Fruit fly (Drosophila melanogaster) Kc167 (cell line): Measurements from ENCODE around the gene MSAmiP.

Experiments
- Myc ChIP-seq: fragments of >200 bp; optimal IDR thresholded peaks from 2 replicates; lab custom pipeline; 2017; ENCODE audit warnings: missing external identifiers
- Sin3A ChIP-seq: fragments of >200 bp; optimal IDR thresholded peaks from 2 replicates; lab custom pipeline; 2018; ENCODE audit warnings: missing external identifiers
- h ChIP-seq: fragments of >200 bp; optimal IDR thresholded peaks from 3 replicates; lab custom pipeline; 2018; ENCODE audit warnings: missing external identifiers
- insv ChIP-seq: fragments of >200 bp; optimal IDR thresholded peaks from 3 replicates; lab custom pipeline; 2018; ENCODE audit warnings: missing external identifiers
- psq ChIP-seq: fragments of >200 bp; optimal IDR thresholded peaks from 2 replicates; lab custom pipeline; 2017; ENCODE audit warnings: missing external identifiers
- ttk ChIP-seq: sonication (Bioruptor generic); optimal IDR thresholded peaks from 2 replicates; lab custom pipeline; 2017; ENCODE audit warnings: missing external identifiers

Gene MSAmiP

DNA sequence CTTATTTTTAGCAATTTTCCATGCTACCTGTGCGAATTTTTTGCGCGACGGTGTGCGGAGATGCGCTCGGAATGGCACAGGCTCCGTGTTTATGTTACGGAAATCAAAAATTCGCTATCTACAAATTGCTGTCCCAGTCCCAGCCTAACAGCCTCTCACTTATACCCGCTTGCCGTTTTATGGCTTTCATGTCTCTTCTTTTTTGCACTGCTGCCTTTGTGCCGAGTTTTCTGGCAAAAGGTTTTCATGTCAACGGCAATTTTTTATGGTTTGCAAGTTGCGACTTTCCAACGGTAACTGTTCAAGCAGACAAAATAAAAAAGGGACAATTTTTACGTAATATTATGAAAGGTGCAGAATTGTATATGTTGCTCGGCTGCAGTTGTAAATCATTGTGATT is 85.2 kb downstream of the MSAmiP start:
- TF ChIP-seq h (lab: Kevin White, UChicago): no peak
- no peak for TF ChIP-seq psq (lab: Kevin White, UChicago)
- no peak for TF ChIP-seq Myc (lab: Kevin White, UChicago)
- TF ChIP-seq insv (lab: Kevin White, UChicago): no peak
- TF ChIP-seq ttk (lab: Kevin White, UChicago): no peak
- no peak for TF ChIP-seq Sin3A (lab: Kevin White, UChicago)

DNA sequence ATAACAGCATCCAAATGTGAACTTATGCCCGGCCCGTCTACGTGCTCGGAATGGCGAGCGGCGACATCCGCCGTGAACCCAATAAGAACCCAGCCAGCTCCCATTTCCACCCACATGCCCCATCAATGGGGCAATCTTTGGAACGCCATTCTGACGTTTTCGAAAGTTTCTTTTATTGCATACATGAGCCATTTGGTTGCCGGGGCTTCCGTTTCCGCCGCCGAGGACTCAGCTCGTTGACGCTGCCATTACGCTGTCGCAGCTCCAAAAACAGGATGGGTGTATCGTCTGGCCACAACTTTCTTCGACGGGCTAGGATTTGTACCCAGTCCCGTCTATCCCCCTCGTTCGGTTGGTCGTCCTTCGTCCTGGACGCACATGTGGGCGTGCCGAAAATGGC is 90.0 kb downstream of the MSAmiP start:
- TF ChIP-seq psq (lab: Kevin White, UChicago) (no peak), ttk (lab: Kevin White, UChicago) (no peak), h (lab: Kevin White, UChicago) (no peak), Myc (lab: Kevin White, UChicago) (no peak), insv (lab: Kevin White, UChicago) (no peak)

- TF ChIP-seq h (lab: Kevin White, UChicago) (no peak), ttk (lab: Kevin White, UChicago) (no peak), psq (lab: Kevin White, UChicago) (no peak)
Measured at dm6 chr3R:16804086-16804485, 92.0 kb downstream of the MSAmiP start.

DNA sequence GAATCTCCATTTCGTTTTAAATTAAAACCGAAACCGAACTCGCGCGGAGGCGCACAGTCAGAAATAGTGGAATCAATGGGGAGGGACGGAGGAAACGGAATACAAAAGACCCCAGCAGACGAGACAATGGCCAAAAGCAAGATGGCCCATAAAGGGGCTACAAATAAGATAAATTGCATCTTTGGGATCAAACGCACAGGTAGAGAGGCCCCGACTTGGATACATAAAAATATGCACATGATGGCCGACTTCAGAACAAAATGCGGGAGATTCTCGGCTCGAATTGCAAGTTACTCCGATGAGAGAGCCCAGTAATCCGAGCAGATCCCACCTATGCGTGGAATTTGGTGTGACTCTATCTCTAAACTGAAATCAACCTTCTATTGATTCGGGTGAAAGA is 94.7 kb downstream of the MSAmiP start:
- TF ChIP-seq Sin3A (lab: Kevin White, UChicago) (no peak), Myc (lab: Kevin White, UChicago) (no peak), insv (lab: Kevin White, UChicago) (no peak), h (lab: Kevin White, UChicago) (no peak), psq (lab: Kevin White, UChicago) (no peak), ttk (lab: Kevin White, UChicago) (no peak)

- TF ChIP-seq psq (lab: Kevin White, UChicago) (no peak), h (lab: Kevin White, UChicago) (no peak), Myc (lab: Kevin White, UChicago) (no peak)
Measured at dm6 chr3R:16800994-16801393, 95.1 kb downstream of the MSAmiP start.

DNA sequence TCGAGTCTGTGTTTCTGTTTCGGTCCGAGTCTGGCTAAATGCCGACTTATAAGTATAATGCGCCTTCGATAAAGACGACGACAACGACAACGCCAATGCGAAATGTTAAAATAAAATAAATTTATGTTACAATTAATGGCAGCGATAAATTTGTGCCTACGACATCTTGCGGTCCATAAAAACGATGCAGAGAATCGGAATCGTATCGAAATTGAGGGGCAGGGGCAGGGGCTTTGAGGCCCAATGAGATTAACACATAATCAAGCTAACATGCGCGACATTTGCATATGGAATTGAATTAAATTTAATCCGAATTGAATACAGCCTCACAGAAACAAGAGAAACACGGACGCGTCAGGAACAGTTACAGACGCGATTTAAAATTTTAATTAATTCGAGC is 95.8 kb downstream of the MSAmiP start:
- TF ChIP-seq Myc (lab: Kevin White, UChicago) (no peak), ttk (lab: Kevin White, UChicago) (no peak)

DNA sequence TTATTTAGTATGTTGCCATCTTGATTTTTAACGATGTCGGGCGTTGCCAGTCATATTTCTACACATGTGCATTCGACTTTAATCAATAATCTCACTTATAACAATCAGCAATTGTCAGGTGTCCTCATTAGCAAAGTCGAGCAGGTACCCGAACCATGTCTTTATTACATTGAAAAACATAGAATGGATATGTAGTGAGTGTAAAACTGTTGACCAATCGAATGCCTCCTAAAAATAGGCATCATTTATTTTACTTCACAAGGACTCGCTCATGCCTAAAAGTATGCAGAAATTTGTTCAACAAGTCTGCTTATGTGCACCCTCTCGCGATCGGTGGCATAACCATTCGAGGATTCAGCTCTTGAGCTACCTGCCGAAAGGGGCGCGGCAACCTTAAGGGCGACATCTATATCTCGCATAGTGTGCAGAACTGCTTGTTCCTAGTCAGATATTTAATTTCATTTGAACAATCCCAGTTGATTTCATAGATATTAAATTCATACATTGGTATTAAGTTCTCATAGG is 97.5 kb downstream of the MSAmiP start:
- peak; percentile 98 for TF ChIP-seq h (lab: Kevin White, UChicago)
- no peak for TF ChIP-seq Myc (lab: Kevin White, UChicago)

- TF ChIP-seq h (lab: Kevin White, UChicago): no peak
Measured at dm6 chr3R:16797805-16798204, 98.3 kb downstream of the MSAmiP start.

- TF ChIP-seq insv (lab: Kevin White, UChicago) (no peak), h (lab: Kevin White, UChicago) (no peak), psq (lab: Kevin White, UChicago) (no peak), Sin3A (lab: Kevin White, UChicago) (no peak)
Measured at dm6 chr3R:16794590-16794967, 101.5 kb downstream of the MSAmiP start.

- TF ChIP-seq h (lab: Kevin White, UChicago): no peak
- TF ChIP-seq psq (lab: Kevin White, UChicago): no peak
- TF ChIP-seq ttk (lab: Kevin White, UChicago): no peak
- no peak for TF ChIP-seq Sin3A (lab: Kevin White, UChicago)
- TF ChIP-seq insv (lab: Kevin White, UChicago): no peak
- TF ChIP-seq Myc (lab: Kevin White, UChicago): no peak
Measured at dm6 chr3R:16793935-16794589, 102.0 kb downstream of the MSAmiP start.

DNA sequence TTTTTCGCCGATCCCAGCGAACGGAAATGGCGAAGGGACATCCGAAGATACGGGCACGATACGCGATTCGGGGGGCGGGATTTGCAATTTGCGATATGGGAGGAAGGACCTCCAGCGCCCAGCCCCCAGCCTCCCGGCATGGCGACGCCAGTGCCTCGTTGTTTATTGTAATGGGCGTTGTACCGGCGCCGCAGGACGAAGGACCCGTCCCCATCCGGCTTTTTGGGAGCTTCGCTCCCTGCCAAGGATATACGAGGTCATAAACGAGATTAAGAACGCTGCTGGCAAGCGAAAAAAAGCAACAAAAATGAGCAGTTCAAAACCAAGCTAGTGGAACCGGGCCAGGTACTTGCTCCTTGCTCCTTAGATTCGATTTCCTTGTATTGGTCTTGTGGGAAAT is 103.5 kb downstream of the MSAmiP start:
- TF ChIP-seq ttk (lab: Kevin White, UChicago) (no peak), psq (lab: Kevin White, UChicago) (no peak), insv (lab: Kevin White, UChicago) (no peak), Sin3A (lab: Kevin White, UChicago) (no peak), h (lab: Kevin White, UChicago) (no peak), Myc (lab: Kevin White, UChicago) (no peak)

DNA sequence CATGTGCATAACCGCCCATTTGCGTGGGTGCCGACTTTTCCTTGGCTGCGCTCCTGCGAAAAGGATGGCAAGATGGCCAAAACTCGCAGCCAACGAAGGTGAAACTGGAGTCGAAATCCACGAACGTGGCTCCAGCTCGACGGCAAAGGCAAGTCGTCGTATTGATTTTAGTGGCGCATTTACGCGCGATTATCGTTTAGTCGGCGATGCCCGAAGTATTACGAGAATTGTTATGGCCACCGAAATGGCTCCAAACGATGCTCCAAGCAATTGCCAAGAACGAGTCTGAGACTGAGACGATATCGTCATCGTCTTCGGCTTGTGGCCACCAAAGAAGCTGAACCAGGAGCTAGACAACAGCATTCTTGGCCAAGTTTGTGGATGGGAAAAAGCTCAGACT is 104.5 kb downstream of the MSAmiP start:
- no peak for TF ChIP-seq h (lab: Kevin White, UChicago)
- TF ChIP-seq Sin3A (lab: Kevin White, UChicago): no peak
- TF ChIP-seq ttk (lab: Kevin White, UChicago): no peak
- TF ChIP-seq psq (lab: Kevin White, UChicago): no peak
- TF ChIP-seq insv (lab: Kevin White, UChicago): no peak

DNA sequence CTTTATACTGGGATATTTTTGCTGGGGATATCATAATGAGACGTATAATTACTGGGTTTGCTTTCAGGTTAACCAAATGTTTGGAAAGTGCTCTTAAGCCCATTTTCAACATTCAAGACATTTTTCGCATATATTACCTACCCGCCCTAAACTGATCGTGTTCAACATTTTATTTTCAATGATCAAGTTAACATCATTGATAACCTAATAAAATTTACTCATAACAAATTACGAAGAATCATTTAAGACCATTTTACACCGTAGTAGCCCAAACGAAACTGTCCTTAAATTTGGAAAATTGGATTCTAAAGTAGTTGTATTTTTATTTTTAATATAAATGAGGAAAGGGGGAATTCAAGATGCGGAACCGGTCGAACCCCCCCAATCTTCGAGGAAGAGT is 108.1 kb downstream of the MSAmiP start, which contains the start of gene Glut3:
Gene Glut3, plus strand, starts transcription at position 301 of the 400 bp plus-strand sequence.
- no peak for TF ChIP-seq psq (lab: Kevin White, UChicago)
